Fruit fly (Drosophila melanogaster): ENCODE measurements around the gene CG17600.
A peak's percentile ranks its signal among the peaks of the same experiment; 100 is the strongest.

The CG17600 gene

DNA sequence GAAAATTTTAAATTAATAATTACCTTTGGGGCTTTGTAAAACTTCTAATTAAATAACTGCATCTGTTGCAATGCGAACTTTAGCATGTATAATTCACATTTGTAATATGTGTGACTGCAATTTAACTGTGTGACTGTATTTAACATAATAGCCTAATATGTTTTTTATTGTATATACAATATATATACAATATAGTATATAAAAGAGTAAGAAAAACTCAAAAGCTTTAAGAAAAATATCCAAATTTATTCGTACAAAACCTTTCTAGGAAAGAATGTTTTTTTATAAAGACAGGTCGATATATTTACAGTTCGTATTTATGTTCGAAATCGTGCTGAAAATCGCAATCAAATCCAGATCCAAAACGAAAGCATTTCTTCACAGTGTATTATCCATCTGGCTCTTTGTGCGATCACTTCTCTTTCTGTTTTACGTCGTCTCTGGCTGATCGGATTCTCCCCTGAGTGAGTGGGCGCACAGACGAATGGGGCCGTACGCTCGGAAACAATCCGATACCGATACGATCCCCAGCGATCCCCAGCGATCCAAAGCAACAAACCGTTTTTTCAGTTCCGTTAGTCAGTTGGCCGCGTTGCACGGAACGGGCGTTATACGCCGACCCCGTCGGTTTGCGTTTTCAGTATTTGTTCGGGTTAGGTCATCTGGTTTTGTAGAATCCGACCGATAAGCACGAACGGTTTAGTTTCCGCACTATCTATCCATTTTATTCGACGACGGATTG, 23.8 kb upstream of the CG17600 start (continued):
- no peak for TF ChIP-seq inv (GFP tag; IDR thresholded peaks at IDR 0.05; ENCODE audit: partially characterized antibody)
- TF ChIP-seq az2 (GFP tag; optimal IDR thresholded peaks at IDR 0.05), result peak; percentile 54
- no peak for TF ChIP-seq h (optimal IDR thresholded peaks at IDR 0.05)
- TF ChIP-seq danr (GFP tag; IDR thresholded peaks at IDR 0.05), result no peak
- no peak; the same call in 1 of the 2 replicates for TF ChIP-seq CG31441 (GFP tag; IDR thresholded peaks at IDR 0.05)
- TF ChIP-seq prd (optimal IDR thresholded peaks at IDR 0.05), result no peak
- TF ChIP-seq prd (GFP tag; IDR thresholded peaks at IDR 0.05), result no peak; the same call in 2 of the 3 replicates
- TF ChIP-seq otp (GFP tag; IDR thresholded peaks at IDR 0.05), result peak; percentile 38; the same call in 1 of the 3 replicates
- peak; percentile 74 for TF ChIP-seq CG7839 (tag; optimal IDR thresholded peaks at IDR 0.05)
- no peak for TF ChIP-seq CG4854 (GFP tag; optimal IDR thresholded peaks at IDR 0.05)
- TF ChIP-seq CG16779 (GFP tag; IDR thresholded peaks at IDR 0.05), result no peak
- no peak for TF ChIP-seq shn (GFP tag; optimal IDR thresholded peaks at IDR 0.05)
- TF ChIP-seq pnt (GFP tag; optimal IDR thresholded peaks at IDR 0.05), result peak; percentile 13
- no peak for TF ChIP-seq Dip2 (GFP tag; IDR thresholded peaks at IDR 0.05)
- no peak for TF ChIP-seq br (optimal IDR thresholded peaks at IDR 0.05)
- TF ChIP-seq Xbp1 (GFP tag; optimal IDR thresholded peaks at IDR 0.05), result peak; percentile 55
- peak; percentile 42 for TF ChIP-seq CG10274 (GFP tag; optimal IDR thresholded peaks at IDR 0.05)
- no peak; the same call in 1 of the 2 replicates for TF ChIP-seq Adf1 (GFP tag; IDR thresholded peaks at IDR 0.05)
- TF ChIP-seq CG11093 (GFP tag; IDR thresholded peaks at IDR 0.05), result no peak
- peak; percentile 24; the same call in 1 of the 3 replicates for TF ChIP-seq Aef1 (GFP tag; IDR thresholded peaks at IDR 0.05)
- peak in 1 of 2 experiments; percentile 7 for TF ChIP-seq eve (GFP tag; optimal IDR thresholded peaks at IDR 0.05)
- TF ChIP-seq CG8924 (tag; optimal IDR thresholded peaks at IDR 0.05), result peak; percentile 77
- TF ChIP-seq CG7357 (GFP tag; IDR thresholded peaks at IDR 0.05), result no peak
- TF ChIP-seq cwo (GFP tag; optimal IDR thresholded peaks at IDR 0.05), result peak; percentile 41
- no peak for TF ChIP-seq zfh1 (GFP tag; IDR thresholded peaks at IDR 0.05)
- no peak for TF ChIP-seq CG4282 (GFP tag; optimal IDR thresholded peaks at IDR 0.05)
- TF ChIP-seq insv (GFP tag; optimal IDR thresholded peaks at IDR 0.05), result no peak
- no peak for TF ChIP-seq CG17802 (tag; optimal IDR thresholded peaks at IDR 0.05)
- TF ChIP-seq sr (GFP tag; IDR thresholded peaks at IDR 0.05), result peak; percentile 69; the same call in 2 of the 3 replicates
- peak; percentile 79 for TF ChIP-seq CG17361 (GFP tag; IDR thresholded peaks at IDR 0.05)
- peak; percentile 23 for TF ChIP-seq Chrac-16 (GFP tag; optimal IDR thresholded peaks at IDR 0.05)
- no peak for TF ChIP-seq Atf6 (GFP tag; IDR thresholded peaks at IDR 0.05)
- TF ChIP-seq Awh (GFP tag; IDR thresholded peaks at IDR 0.05), result no peak
- peak; percentile 26 for TF ChIP-seq slou (GFP tag; optimal IDR thresholded peaks at IDR 0.05)
- TF ChIP-seq dmrt11E (tag; optimal IDR thresholded peaks at IDR 0.05), result peak; percentile 53
- TF ChIP-seq en (GFP tag; optimal IDR thresholded peaks at IDR 0.05), result no peak
- no peak for TF ChIP-seq CG17186 (GFP tag; optimal IDR thresholded peaks at IDR 0.05)
- TF ChIP-seq slbo (GFP tag; IDR thresholded peaks at IDR 0.05), result peak; percentile 51
- no peak for TF ChIP-seq CG2129 (GFP tag; IDR thresholded peaks at IDR 0.05; ENCODE audit: partially characterized antibody)
- TF ChIP-seq dati (GFP tag; IDR thresholded peaks at IDR 0.05), result no peak
- peak; percentile 2 for TF ChIP-seq CG17829 (tag; optimal IDR thresholded peaks at IDR 0.05)
- TF ChIP-seq ewg (GFP tag; optimal IDR thresholded peaks at IDR 0.05), result peak; percentile 16
- TF ChIP-seq CG17359 (tag; optimal IDR thresholded peaks at IDR 0.05), result peak; percentile 51
- TF ChIP-seq onecut (GFP tag; IDR thresholded peaks at IDR 0.05), result no peak
- no peak for TF ChIP-seq fd102C (GFP tag; optimal IDR thresholded peaks at IDR 0.05)
- no peak for TF ChIP-seq Dek (tag; optimal IDR thresholded peaks at IDR 0.05)
- no peak for TF ChIP-seq CG18011 (GFP tag; optimal IDR thresholded peaks at IDR 0.05)
- TF ChIP-seq TFAM (GFP tag; optimal IDR thresholded peaks at IDR 0.05), result no peak
- no peak for TF ChIP-seq zen (tag; optimal IDR thresholded peaks at IDR 0.05)
- TF ChIP-seq HLH3B (GFP tag; IDR thresholded peaks at IDR 0.05), result no peak; the same call in 1 of the 2 replicates
- TF ChIP-seq Oaz (GFP tag; IDR thresholded peaks at IDR 0.05), result no peak

Data from whole organism, embryonic.